Worm (Caenorhabditis elegans) whole organism, late embryonic: ENCODE results near the gene slc-25A21.

Source experiments
- ceh-18 ChIP-seq: sonication (generic microtip); optimal IDR thresholded peaks from 2 replicates; lab custom pipeline; 2016; ENCODE audit warnings: missing genetic modification characterization, missing compliant biosample characterization
- ceh-48 ChIP-seq: sonication (generic microtip); optimal IDR thresholded peaks from 2 replicates; lab custom pipeline; 2016; ENCODE audit warnings: missing genetic modification characterization, inconsistent platforms, missing compliant biosample characterization
- che-1 ChIP-seq: sonication (generic microtip); optimal IDR thresholded peaks from 2 replicates; lab custom pipeline; 2016; ENCODE audit warnings: mild to moderate bottlenecking, missing genetic modification characterization, missing compliant biosample characterization
- tbx-7 ChIP-seq: sonication (generic microtip); optimal IDR thresholded peaks from 2 replicates; lab custom pipeline; 2016; ENCODE audit warnings: missing genotype, missing genetic modification characterization, missing compliant biosample characterization

DNA sequence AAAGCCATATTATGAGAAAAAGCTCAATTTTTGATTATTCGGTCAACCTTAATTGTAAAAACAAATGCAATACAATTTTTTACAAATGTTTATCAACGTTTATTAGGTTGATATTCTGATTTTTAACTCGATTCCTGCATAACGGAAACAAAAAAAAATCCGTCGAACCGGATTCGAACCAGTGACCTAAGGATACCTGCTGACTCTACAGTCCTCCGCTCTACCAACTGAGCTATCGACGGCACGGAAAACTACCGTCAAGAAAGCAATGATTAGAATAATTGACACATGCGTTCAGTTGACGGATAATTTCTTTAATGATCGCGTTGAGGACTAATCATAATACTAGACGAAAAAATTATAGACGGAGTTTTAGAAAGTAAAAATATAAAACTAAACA, 19.0 kb downstream of the slc-25A21 start:
- TF ChIP-seq che-1 (tag; lab: Kevin White, UChicago) = no peak
- no peak for TF ChIP-seq ceh-18 (tag; lab: Kevin White, UChicago)
- TF ChIP-seq tbx-7 = no peak
- TF ChIP-seq ceh-48 = no peak
